Worm (Caenorhabditis elegans) whole organism, young adult: ENCODE results near the gene T15B7.15.

Experiments
- F10E7.11 ChIP-seq: sonication (generic microtip); optimal IDR thresholded peaks from 2 replicates; lab custom pipeline; 2017; ENCODE audit warnings: mild to moderate bottlenecking, missing genetic modification characterization, moderate library complexity, missing compliant biosample characterization
- sea-2 ChIP-seq: fragments of 200-800 bp; sonication (Bioruptor generic); IDR thresholded peaks from 2 replicates; pipeline ENCODE4 v1.3.6; 2022; ENCODE audit warnings: missing genetic modification characterization, missing compliant biosample characterization
- snpc-4 ChIP-seq, 5 experiments: fragments of 150-350 bp in 1 of 5; sonication (generic microtip) in 4 of 5; optimal IDR thresholded peaks; 2 replicates each; lab custom pipeline; 2014 to 2018; ENCODE audit warnings: missing genetic modification characterization in 5 of 5, missing biosample characterization in 3 of 5, antibody characterized with exemption in 2 of 5, mild to moderate bottlenecking in 2 of 5, missing compliant biosample characterization in 2 of 5, missing genotype in 2 of 5, moderate library complexity in 2 of 5, missing genetic modification reagents in 1 of 5
- sptf-2 ChIP-seq: fragments of 200-800 bp; sonication (Bioruptor generic); optimal IDR thresholded peaks from 2 replicates; lab custom pipeline; 2018; ENCODE audit warnings: mild to moderate bottlenecking, missing genetic modification characterization, missing compliant biosample characterization

DNA sequence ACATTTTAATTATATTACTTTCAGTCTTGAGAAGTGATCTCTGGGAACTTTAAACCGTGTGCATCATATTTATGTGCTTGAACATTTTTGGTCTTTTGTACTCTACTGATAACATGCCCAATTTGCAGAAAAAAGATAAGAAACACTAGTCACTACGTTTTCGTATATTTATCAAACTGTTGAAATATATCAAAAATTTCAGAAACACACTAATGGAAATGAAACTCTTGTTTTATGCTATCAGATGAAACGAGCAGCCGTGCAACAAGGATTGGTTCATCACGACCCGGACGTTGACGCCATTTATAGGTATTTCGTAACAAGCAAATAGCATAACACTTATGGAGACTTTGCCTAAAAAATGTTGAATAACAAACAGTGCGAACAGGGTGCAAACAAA is 15.0 kb downstream of the T15B7.15 start:
- no peak for TF ChIP-seq snpc-4 (GFP tag; optimal IDR thresholded peaks at IDR 0.05; lab: Kevin White, UChicago)
- no peak for TF ChIP-seq snpc-4 (tag; optimal IDR thresholded peaks at IDR 0.05; lab: Kevin White, UChicago)
- no peak for TF ChIP-seq sea-2
- TF ChIP-seq sptf-2 (GFP tag; lab: Kevin White, UChicago): no peak
- no peak for TF ChIP-seq F10E7.11 (tag; lab: Kevin White, UChicago)
